Worm (Caenorhabditis elegans) whole organism, L3 larva: Measurements from ENCODE around the gene smrc-1.

Experiments
- R02D3.7 ChIP-seq: fragments of 150-350 bp; optimal IDR thresholded peaks from 2 replicates; lab custom pipeline; 2014; ENCODE audit warnings: missing biosample characterization, missing genetic modification characterization
- aly-2 ChIP-seq: fragments of 150-350 bp; optimal IDR thresholded peaks from 2 replicates; lab custom pipeline; 2014; ENCODE audit warnings: missing biosample characterization, missing genetic modification characterization
- ceh-16 ChIP-seq: sonication (generic microtip); optimal IDR thresholded peaks from 2 replicates; lab custom pipeline; 2017; ENCODE audit warnings: missing biosample characterization, missing genetic modification characterization
- eor-1 ChIP-seq, 2 experiments: fragments of 150-350 bp; optimal IDR thresholded peaks; 2 replicates each; lab custom pipeline; 2014 to 2018; ENCODE audit warnings: missing biosample characterization in 2 of 2, missing genetic modification characterization in 2 of 2
- fkh-2 ChIP-seq: fragments of 150-350 bp; optimal IDR thresholded peaks from 2 replicates; lab custom pipeline; 2014; ENCODE audit warnings: missing biosample characterization, missing genetic modification reagents, missing genetic modification characterization
- lin-15B ChIP-seq: fragments of 150-350 bp; optimal IDR thresholded peaks from 2 replicates; lab custom pipeline; 2014; ENCODE audit warnings: missing biosample characterization, missing genetic modification characterization
- nhr-11 ChIP-seq: fragments of 150-350 bp; optimal IDR thresholded peaks from 2 replicates; lab custom pipeline; 2014; ENCODE audit warnings: missing biosample characterization, missing genetic modification characterization
- nhr-237 ChIP-seq: fragments of 150-350 bp; optimal IDR thresholded peaks from 2 replicates; lab custom pipeline; 2014; ENCODE audit warnings: missing biosample characterization, missing genetic modification characterization
- nhr-67 ChIP-seq: fragments of 150-350 bp; optimal IDR thresholded peaks from 2 replicates; lab custom pipeline; 2014; ENCODE audit warnings: missing biosample characterization, missing genetic modification characterization
- pha-4 ChIP-seq: fragments of 150-350 bp; optimal IDR thresholded peaks from 2 replicates; lab custom pipeline; 2014; ENCODE audit warnings: missing biosample characterization, missing genetic modification reagents, missing genetic modification characterization
- pqm-1 ChIP-seq: fragments of 150-350 bp; optimal IDR thresholded peaks from 2 replicates; lab custom pipeline; 2017; ENCODE audit warnings: missing biosample characterization, missing genetic modification characterization, inconsistent platforms
- unc-62 ChIP-seq: fragments of 150-350 bp; sonication (generic microtip); optimal IDR thresholded peaks from 4 replicates; lab custom pipeline; 2014; ENCODE audit warnings: missing biosample characterization, missing genetic modification reagents, missing genetic modification characterization
- ztf-11 ChIP-seq: fragments of 150-350 bp; optimal IDR thresholded peaks from 2 replicates; lab custom pipeline; 2014; ENCODE audit warnings: missing biosample characterization, missing genetic modification characterization

ce11 chrIII:6389533-6389932, 1.2 kb upstream of the smrc-1 start, which contains the start of gene C16A3.2:
- no peak for TF ChIP-seq R02D3.7 (tag; lab: Kevin White, UChicago)
- TF ChIP-seq nhr-67 (tag; lab: Kevin White, UChicago), result no peak
- TF ChIP-seq ztf-11 (tag; lab: Kevin White, UChicago), result no peak
- no peak for TF ChIP-seq nhr-237 (tag; lab: Kevin White, UChicago)
- no peak for TF ChIP-seq nhr-11 (tag; lab: Kevin White, UChicago)
- TF ChIP-seq unc-62, result no peak
- TF ChIP-seq lin-15B (tag; lab: Kevin White, UChicago), result no peak
- TF ChIP-seq aly-2 (tag; lab: Kevin White, UChicago), result no peak
- TF ChIP-seq fkh-2 (tag; lab: Kevin White, UChicago), result no peak
- TF ChIP-seq pqm-1 (tag; lab: Kevin White, UChicago), result no peak
- no peak for TF ChIP-seq ceh-16 (tag; lab: Kevin White, UChicago)
- TF ChIP-seq pha-4 (tag; lab: Kevin White, UChicago), result no peak
- no peak for TF ChIP-seq eor-1 (tag; optimal IDR thresholded peaks at IDR 0.05; lab: Kevin White, UChicago)
